Worm (Caenorhabditis elegans) whole organism, early embryonic: ENCODE measurements around the gene srv-30.

Experiments
- F13C5.2 ChIP-seq: sonication (generic microtip); optimal IDR thresholded peaks from 2 replicates; lab custom pipeline; 2017; ENCODE audit warnings: mild to moderate bottlenecking, missing genetic modification characterization, inconsistent platforms, missing compliant biosample characterization
- aly-1 ChIP-seq: sonication (generic microtip); optimal IDR thresholded peaks from 2 replicates; lab custom pipeline; 2016; ENCODE audit warnings: missing genetic modification characterization, missing compliant biosample characterization
- ama-1 ChIP-seq: fragments of 150-350 bp; optimal IDR thresholded peaks from 2 replicates; lab custom pipeline; 2014
- ceh-13 ChIP-seq: fragments of 200-800 bp; sonication (Bioruptor generic); optimal IDR thresholded peaks from 2 replicates; lab custom pipeline; 2018; ENCODE audit warnings: mild to moderate bottlenecking, missing genetic modification characterization, missing compliant biosample characterization
- flt-1 ChIP-seq: fragments of 200-800 bp; sonication (Bioruptor generic); IDR thresholded peaks from 2 replicates; pipeline ENCODE4 v1.3.6; 2022; ENCODE audit warnings: missing genetic modification characterization, missing compliant biosample characterization
- hmbx-1 ChIP-seq: sonication (generic microtip); optimal IDR thresholded peaks from 2 replicates; lab custom pipeline; 2016; ENCODE audit warnings: mild to moderate bottlenecking, missing genetic modification characterization, missing compliant biosample characterization
- hmg-4 ChIP-seq: fragments of 200-800 bp; sonication (Bioruptor generic); optimal IDR thresholded peaks from 2 replicates; lab custom pipeline; 2018; ENCODE audit warnings: mild to moderate bottlenecking, missing genetic modification characterization, missing compliant biosample characterization
- hnd-1 ChIP-seq: sonication (generic microtip); optimal IDR thresholded peaks from 2 replicates; lab custom pipeline; 2016; ENCODE audit warnings: missing genetic modification characterization, missing compliant biosample characterization
- pes-1 ChIP-seq: fragments of 200-800 bp; sonication (Bioruptor generic); IDR thresholded peaks from 2 replicates; pipeline ENCODE4 v1.3.6; 2022; ENCODE audit warnings: missing genetic modification reagents, missing genetic modification characterization, missing compliant biosample characterization
- scrt-1 ChIP-seq: fragments of 200-800 bp; sonication (Bioruptor generic); IDR thresholded peaks from 2 replicates; pipeline ENCODE4 v1.3.6; 2022; ENCODE audit warnings: missing genetic modification characterization, missing compliant biosample characterization
- sea-1 ChIP-seq: fragments of 200-800 bp; sonication (Bioruptor generic); conservative IDR thresholded peaks from 2 replicates; pipeline ENCODE4 v1.3.6; 2022; ENCODE audit warnings: missing genetic modification characterization, missing compliant biosample characterization
- tbx-11 ChIP-seq: fragments of 200-800 bp; sonication (Bioruptor generic); IDR thresholded peaks from 2 replicates; pipeline ENCODE4 v1.3.6; 2022; ENCODE audit warnings: missing genetic modification characterization, missing compliant biosample characterization
- tbx-37 ChIP-seq: fragments of 200-800 bp; sonication (Bioruptor generic); conservative IDR thresholded peaks from 2 replicates; pipeline ENCODE4 v1.3.6; 2022; ENCODE audit warnings: missing genetic modification reagents, missing genetic modification characterization, missing compliant biosample characterization
- tra-4 ChIP-seq: sonication (generic microtip); optimal IDR thresholded peaks from 2 replicates; lab custom pipeline; 2017; ENCODE audit warnings: missing genetic modification characterization, missing compliant biosample characterization

DNA sequence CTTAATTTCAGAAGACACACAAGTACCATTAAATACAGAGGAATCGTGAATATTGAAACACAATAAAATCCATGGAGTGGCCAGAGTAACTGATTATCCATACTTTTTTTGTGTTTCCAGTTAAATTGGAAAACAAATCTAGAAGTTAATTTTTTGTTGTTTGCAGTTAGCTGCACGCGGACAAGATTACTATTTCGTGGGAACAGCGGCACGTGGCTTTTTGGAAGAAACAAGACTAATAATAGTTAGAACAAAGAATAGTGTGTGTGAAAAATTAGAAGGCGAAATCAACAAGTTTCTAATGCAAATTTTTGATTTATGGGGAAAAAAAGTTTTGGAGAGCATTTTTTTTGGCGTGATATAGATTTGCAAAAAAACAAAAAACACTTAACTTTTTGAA lies 2.7 kb downstream of the srv-30 start, which contains the start of gene srv-29:
- no peak for TF ChIP-seq hmg-4
- no peak for TF ChIP-seq ama-1 (lab: Kevin White, UChicago)
- no peak for TF ChIP-seq flt-1
- TF ChIP-seq tra-4 (tag; lab: Kevin White, UChicago): no peak
- no peak for TF ChIP-seq F13C5.2 (tag; lab: Kevin White, UChicago)
- TF ChIP-seq tbx-11 (GFP tag; lab: Robert Waterston, UW): no peak
- no peak for TF ChIP-seq ceh-13 (GFP tag; lab: Kevin White, UChicago)
- TF ChIP-seq pes-1 (GFP tag; lab: Robert Waterston, UW): no peak
- TF ChIP-seq sea-1 (GFP tag; lab: Robert Waterston, UW): no peak
- no peak for TF ChIP-seq hmbx-1 (tag; lab: Kevin White, UChicago)
- no peak for TF ChIP-seq tbx-37 (GFP tag; lab: Robert Waterston, UW)
- TF ChIP-seq scrt-1: no peak
- no peak for TF ChIP-seq hnd-1 (tag; lab: Kevin White, UChicago)
- TF ChIP-seq aly-1 (tag; lab: Kevin White, UChicago): no peak
